Worm (Caenorhabditis elegans) whole organism, early embryonic: ENCODE measurements around the gene nhr-252.

ENCODE experiments used
- B0310.2 ChIP-seq: sonication (generic microtip); optimal IDR thresholded peaks from 2 replicates; lab custom pipeline; 2016; ENCODE audit warnings: mild to moderate bottlenecking, missing genetic modification characterization, missing compliant biosample characterization
- F13C5.2 ChIP-seq: sonication (generic microtip); optimal IDR thresholded peaks from 2 replicates; lab custom pipeline; 2017; ENCODE audit warnings: mild to moderate bottlenecking, missing genetic modification characterization, inconsistent platforms, missing compliant biosample characterization
- aly-1 ChIP-seq: sonication (generic microtip); optimal IDR thresholded peaks from 2 replicates; lab custom pipeline; 2016; ENCODE audit warnings: missing genetic modification characterization, missing compliant biosample characterization
- ama-1 ChIP-seq: fragments of 150-350 bp; optimal IDR thresholded peaks from 2 replicates; lab custom pipeline; 2014
- ceh-13 ChIP-seq: fragments of 200-800 bp; sonication (Bioruptor generic); optimal IDR thresholded peaks from 2 replicates; lab custom pipeline; 2018; ENCODE audit warnings: mild to moderate bottlenecking, missing genetic modification characterization, missing compliant biosample characterization
- ceh-36 ChIP-seq: sonication (generic microtip); optimal IDR thresholded peaks from 2 replicates; lab custom pipeline; 2016; ENCODE audit warnings: missing genetic modification characterization, inconsistent platforms, missing compliant biosample characterization
- ets-7 ChIP-seq: sonication (generic microtip); optimal IDR thresholded peaks from 2 replicates; lab custom pipeline; 2016; ENCODE audit warnings: missing genotype, missing genetic modification characterization, missing compliant biosample characterization
- flt-1 ChIP-seq: fragments of 200-800 bp; sonication (Bioruptor generic); IDR thresholded peaks from 2 replicates; pipeline ENCODE4 v1.3.6; 2022; ENCODE audit warnings: missing genetic modification characterization, missing compliant biosample characterization
- hmbx-1 ChIP-seq: sonication (generic microtip); optimal IDR thresholded peaks from 2 replicates; lab custom pipeline; 2016; ENCODE audit warnings: mild to moderate bottlenecking, missing genetic modification characterization, missing compliant biosample characterization
- hmg-4 ChIP-seq: fragments of 200-800 bp; sonication (Bioruptor generic); optimal IDR thresholded peaks from 2 replicates; lab custom pipeline; 2018; ENCODE audit warnings: mild to moderate bottlenecking, missing genetic modification characterization, missing compliant biosample characterization
- hnd-1 ChIP-seq: sonication (generic microtip); optimal IDR thresholded peaks from 2 replicates; lab custom pipeline; 2016; ENCODE audit warnings: missing genetic modification characterization, missing compliant biosample characterization
- pes-1 ChIP-seq: fragments of 200-800 bp; sonication (Bioruptor generic); IDR thresholded peaks from 2 replicates; pipeline ENCODE4 v1.3.6; 2022; ENCODE audit warnings: missing genetic modification reagents, missing genetic modification characterization, missing compliant biosample characterization
- scrt-1 ChIP-seq: fragments of 200-800 bp; sonication (Bioruptor generic); IDR thresholded peaks from 2 replicates; pipeline ENCODE4 v1.3.6; 2022; ENCODE audit warnings: missing genetic modification characterization, missing compliant biosample characterization
- sea-1 ChIP-seq: fragments of 200-800 bp; sonication (Bioruptor generic); conservative IDR thresholded peaks from 2 replicates; pipeline ENCODE4 v1.3.6; 2022; ENCODE audit warnings: missing genetic modification characterization, missing compliant biosample characterization
- tbx-11 ChIP-seq: fragments of 200-800 bp; sonication (Bioruptor generic); IDR thresholded peaks from 2 replicates; pipeline ENCODE4 v1.3.6; 2022; ENCODE audit warnings: missing genetic modification characterization, missing compliant biosample characterization
- tbx-37 ChIP-seq: fragments of 200-800 bp; sonication (Bioruptor generic); conservative IDR thresholded peaks from 2 replicates; pipeline ENCODE4 v1.3.6; 2022; ENCODE audit warnings: missing genetic modification reagents, missing genetic modification characterization, missing compliant biosample characterization
- tra-4 ChIP-seq: sonication (generic microtip); optimal IDR thresholded peaks from 2 replicates; lab custom pipeline; 2017; ENCODE audit warnings: missing genetic modification characterization, missing compliant biosample characterization

nhr-252 gene

ce11 chrV:415072-415471, 10.7 kb downstream of the nhr-252 start:
- no peak for TF ChIP-seq ets-7

- TF ChIP-seq ceh-13 (GFP tag; lab: Kevin White, UChicago) (no peak), tra-4 (no peak), hnd-1 (no peak), B0310.2 (no peak), tbx-37 (no peak), pes-1 (GFP tag; lab: Robert Waterston, UW) (no peak), hmbx-1 (tag; lab: Kevin White, UChicago) (no peak), tbx-11 (GFP tag; lab: Robert Waterston, UW) (no peak), flt-1 (no peak), F13C5.2 (tag; lab: Kevin White, UChicago) (no peak), ama-1 (lab: Kevin White, UChicago) (no peak), ets-7 (no peak), sea-1 (GFP tag; lab: Robert Waterston, UW) (no peak), ceh-36 (tag; lab: Kevin White, UChicago) (no peak), hmg-4 (GFP tag; lab: Kevin White, UChicago) (no peak), scrt-1 (GFP tag; lab: Robert Waterston, UW) (no peak)
Measured at ce11 chrV:417656-418353, 13.4 kb downstream of the nhr-252 start, which contains the start of gene irg-8. Gene irg-8, minus strand, starts transcription at chrV:417706.

- TF ChIP-seq B0310.2 (no peak), flt-1 (no peak), tra-4 (no peak), tbx-37 (no peak), tbx-11 (GFP tag; lab: Robert Waterston, UW) (no peak), hnd-1 (no peak), ceh-13 (GFP tag; lab: Kevin White, UChicago) (no peak), F13C5.2 (tag; lab: Kevin White, UChicago) (no peak), hmg-4 (GFP tag; lab: Kevin White, UChicago) (no peak), sea-1 (GFP tag; lab: Robert Waterston, UW) (no peak), aly-1 (tag; lab: Kevin White, UChicago) (no peak), ama-1 (lab: Kevin White, UChicago) (no peak), ets-7 (no peak), scrt-1 (GFP tag; lab: Robert Waterston, UW) (no peak), pes-1 (GFP tag; lab: Robert Waterston, UW) (no peak), hmbx-1 (tag; lab: Kevin White, UChicago) (no peak), ceh-36 (tag; lab: Kevin White, UChicago) (no peak)
Measured at ce11 chrV:418432-418831, 14.0 kb downstream of the nhr-252 start, which contains the start of gene Y39D8A.1. Gene Y39D8A.1, plus strand, starts transcription at chrV:418732.

ce11 chrV:422133-422532, 17.7 kb downstream of the nhr-252 start, which contains the start of gene dod-20:
Gene dod-20, plus strand, starts transcription at chrV:422433.
- no peak for TF ChIP-seq aly-1 (tag; lab: Kevin White, UChicago)
- TF ChIP-seq ets-7 = no peak

ce11 chrV:424140-424539, 19.7 kb downstream of the nhr-252 start, which contains the start of gene B0554.5:
Gene B0554.5, plus strand, starts transcription at chrV:424440.
- TF ChIP-seq aly-1 (tag; lab: Kevin White, UChicago) (no peak), ets-7 (no peak), hmbx-1 (tag; lab: Kevin White, UChicago) (no peak), scrt-1 (GFP tag; lab: Robert Waterston, UW) (no peak), flt-1 (no peak), sea-1 (GFP tag; lab: Robert Waterston, UW) (no peak), hmg-4 (GFP tag; lab: Kevin White, UChicago) (no peak), tbx-37 (no peak), tra-4 (no peak), B0310.2 (no peak), hnd-1 (no peak), F13C5.2 (tag; lab: Kevin White, UChicago) (no peak)

ce11 chrV:428844-429243, 24.4 kb downstream of the nhr-252 start, which contains the start of gene B0554.4:
Gene B0554.4, plus strand, starts transcription at chrV:429144.
- no peak for TF ChIP-seq tbx-37
- TF ChIP-seq B0310.2 = no peak
- no peak for TF ChIP-seq tra-4
- no peak for TF ChIP-seq ama-1 (lab: Kevin White, UChicago)
- TF ChIP-seq hmbx-1 (tag; lab: Kevin White, UChicago) = no peak

- TF ChIP-seq ets-7 (no peak), ama-1 (lab: Kevin White, UChicago) (no peak), tbx-11 (GFP tag; lab: Robert Waterston, UW) (no peak), scrt-1 (GFP tag; lab: Robert Waterston, UW) (no peak), B0310.2 (no peak), hmg-4 (GFP tag; lab: Kevin White, UChicago) (no peak), hmbx-1 (tag; lab: Kevin White, UChicago) (no peak), pes-1 (GFP tag; lab: Robert Waterston, UW) (no peak)
Measured at ce11 chrV:432991-433390, 28.6 kb downstream of the nhr-252 start.

- TF ChIP-seq aly-1 (tag; lab: Kevin White, UChicago) = no peak
- no peak for TF ChIP-seq ceh-13 (GFP tag; lab: Kevin White, UChicago)
- TF ChIP-seq tbx-11 (GFP tag; lab: Robert Waterston, UW) = no peak
- TF ChIP-seq F13C5.2 (tag; lab: Kevin White, UChicago) = no peak
Measured at ce11 chrV:433898-434297, 29.5 kb downstream of the nhr-252 start, which contains the start of gene B0554.2. Gene B0554.2, plus strand, starts transcription at chrV:434198.
